Worm (Caenorhabditis elegans) whole organism, late embryonic: ENCODE data around the gene efhc-1.

Experiments
- C08G9.2 ChIP-seq: sonication (generic microtip); optimal IDR thresholded peaks from 2 replicates; lab custom pipeline; 2016; ENCODE audit warnings: mild to moderate bottlenecking, missing genetic modification characterization, moderate library complexity, missing compliant biosample characterization
- C38D4.7 ChIP-seq: fragments of 200-800 bp; sonication (Bioruptor generic); optimal IDR thresholded peaks from 2 replicates; lab custom pipeline; 2018; ENCODE audit warnings: mild to moderate bottlenecking, missing genetic modification characterization, moderate library complexity, missing compliant biosample characterization
- F13H6.1 ChIP-seq: sonication (generic microtip); optimal IDR thresholded peaks from 2 replicates; lab custom pipeline; 2016; ENCODE audit warnings: missing genetic modification characterization, missing compliant biosample characterization
- K09A11.1 ChIP-seq: sonication (generic microtip); optimal IDR thresholded peaks from 2 replicates; lab custom pipeline; 2017; ENCODE audit warnings: antibody characterized with exemption, mild to moderate bottlenecking, missing genetic modification characterization, missing compliant biosample characterization; ENCODE audit not compliant: insufficient read depth
- ahr-1 ChIP-seq: sonication (generic microtip); optimal IDR thresholded peaks from 2 replicates; lab custom pipeline; 2016; ENCODE audit warnings: missing genetic modification characterization, missing compliant biosample characterization
- ama-1 ChIP-seq: fragments of 150-350 bp; optimal IDR thresholded peaks from 2 replicates; lab custom pipeline; 2014
- ceh-18 ChIP-seq: sonication (generic microtip); optimal IDR thresholded peaks from 2 replicates; lab custom pipeline; 2016; ENCODE audit warnings: missing genetic modification characterization, missing compliant biosample characterization
- ceh-22 ChIP-seq: sonication (generic microtip); optimal IDR thresholded peaks from 2 replicates; lab custom pipeline; 2017; ENCODE audit warnings: missing biosample characterization, missing genetic modification characterization
- ceh-24 ChIP-seq: sonication (generic microtip); optimal IDR thresholded peaks from 2 replicates; lab custom pipeline; 2016; ENCODE audit warnings: mild to moderate bottlenecking, missing genetic modification characterization, missing compliant biosample characterization
- ceh-30 ChIP-seq: fragments of 150-350 bp; optimal IDR thresholded peaks from 2 replicates; lab custom pipeline; 2014; ENCODE audit warnings: missing biosample characterization, missing genetic modification characterization
- ceh-31 ChIP-seq: sonication (generic microtip); optimal IDR thresholded peaks from 2 replicates; lab custom pipeline; 2016; ENCODE audit warnings: missing genetic modification characterization, missing compliant biosample characterization
- ceh-34 ChIP-seq: sonication (generic microtip); optimal IDR thresholded peaks from 2 replicates; lab custom pipeline; 2016; ENCODE audit warnings: mild to moderate bottlenecking, missing genetic modification characterization, missing compliant biosample characterization
- ceh-6 ChIP-seq: fragments of 200-800 bp; sonication (Bioruptor generic); optimal IDR thresholded peaks from 2 replicates; lab custom pipeline; 2018; ENCODE audit warnings: mild to moderate bottlenecking, missing genetic modification characterization, missing compliant biosample characterization
- ceh-9 ChIP-seq: sonication (generic microtip); optimal IDR thresholded peaks from 2 replicates; lab custom pipeline; 2016; ENCODE audit warnings: mild to moderate bottlenecking, missing genetic modification characterization, inconsistent platforms, missing compliant biosample characterization
- che-1 ChIP-seq: sonication (generic microtip); optimal IDR thresholded peaks from 2 replicates; lab custom pipeline; 2016; ENCODE audit warnings: mild to moderate bottlenecking, missing genetic modification characterization, missing compliant biosample characterization
- elt-2 ChIP-seq: sonication (generic microtip); optimal IDR thresholded peaks from 2 replicates; lab custom pipeline; 2016; ENCODE audit warnings: missing genetic modification reagents, missing genetic modification characterization, missing compliant biosample characterization
- eyg-1 ChIP-seq: sonication (generic microtip); optimal IDR thresholded peaks from 2 replicates; lab custom pipeline; 2016; ENCODE audit warnings: missing genotype, missing genetic modification characterization, missing compliant biosample characterization
- fax-1 ChIP-seq: sonication (generic microtip); optimal IDR thresholded peaks from 2 replicates; lab custom pipeline; 2016; ENCODE audit warnings: missing genotype, missing genetic modification characterization, missing compliant biosample characterization
- fkh-10 ChIP-seq: fragments of 150-350 bp; optimal IDR thresholded peaks from 2 replicates; lab custom pipeline; 2014; ENCODE audit warnings: missing biosample characterization, missing genetic modification reagents, missing genetic modification characterization
- fkh-6 ChIP-seq: sonication (generic microtip); optimal IDR thresholded peaks from 2 replicates; lab custom pipeline; 2016; ENCODE audit warnings: missing genetic modification characterization, missing compliant biosample characterization
- hlh-15 ChIP-seq: sonication (generic microtip); optimal IDR thresholded peaks from 2 replicates; lab custom pipeline; 2016; ENCODE audit warnings: missing genetic modification characterization, missing compliant biosample characterization
- hlh-6 ChIP-seq: sonication (generic microtip); optimal IDR thresholded peaks from 2 replicates; lab custom pipeline; 2016; ENCODE audit warnings: missing genotype, missing genetic modification characterization, missing compliant biosample characterization
- hlh-8 ChIP-seq: sonication (generic microtip); optimal IDR thresholded peaks from 2 replicates; lab custom pipeline; 2016; ENCODE audit warnings: missing genotype, missing genetic modification characterization, missing compliant biosample characterization
- lim-6 ChIP-seq: sonication (generic microtip); optimal IDR thresholded peaks from 2 replicates; lab custom pipeline; 2016; ENCODE audit warnings: missing genetic modification characterization, missing compliant biosample characterization
- lin-11 ChIP-seq: fragments of 200-800 bp; sonication (Bioruptor generic); optimal IDR thresholded peaks from 2 replicates; lab custom pipeline; 2018; ENCODE audit warnings: mild to moderate bottlenecking, missing genetic modification characterization, missing compliant biosample characterization
- nhr-11 ChIP-seq: fragments of 150-350 bp; optimal IDR thresholded peaks from 2 replicates; lab custom pipeline; 2014; ENCODE audit warnings: missing biosample characterization, missing genetic modification characterization
- nhr-232 ChIP-seq: sonication (generic microtip); optimal IDR thresholded peaks from 2 replicates; lab custom pipeline; 2016; ENCODE audit warnings: missing genetic modification characterization, missing compliant biosample characterization
- npax-4 ChIP-seq: sonication (generic microtip); optimal IDR thresholded peaks from 2 replicates; lab custom pipeline; 2016; ENCODE audit warnings: missing genetic modification characterization, missing compliant biosample characterization
- pat-9 ChIP-seq: fragments of 200-800 bp; sonication (Bioruptor generic); optimal IDR thresholded peaks from 2 replicates; lab custom pipeline; 2018; ENCODE audit warnings: mild to moderate bottlenecking, missing genetic modification characterization, moderate library complexity, missing compliant biosample characterization
- pax-1 ChIP-seq: fragments of 150-350 bp; optimal IDR thresholded peaks from 2 replicates; lab custom pipeline; 2014; ENCODE audit warnings: missing biosample characterization, missing genetic modification characterization
- pha-4 ChIP-seq: fragments of 150-350 bp; optimal IDR thresholded peaks from 2 replicates; lab custom pipeline; 2018; ENCODE audit warnings: missing biosample characterization, missing genetic modification reagents, missing genetic modification characterization
- pros-1 ChIP-seq: fragments of 150-350 bp; optimal IDR thresholded peaks from 2 replicates; lab custom pipeline; 2014; ENCODE audit warnings: missing biosample characterization, missing genetic modification reagents, missing genetic modification characterization
- ref-2 ChIP-seq: sonication (generic microtip); optimal IDR thresholded peaks from 2 replicates; lab custom pipeline; 2016; ENCODE audit warnings: missing genetic modification characterization, missing compliant biosample characterization
- rnt-1 ChIP-seq: sonication (generic microtip); optimal IDR thresholded peaks from 2 replicates; lab custom pipeline; 2016; ENCODE audit warnings: missing genetic modification characterization, missing compliant biosample characterization
- sdc-2 ChIP-seq: sonication (generic microtip); optimal IDR thresholded peaks from 2 replicates; lab custom pipeline; 2016; ENCODE audit warnings: missing genotype, missing genetic modification characterization, missing compliant biosample characterization
- sox-2 ChIP-seq: fragments of 200-800 bp; sonication (Bioruptor generic); IDR thresholded peaks from 2 replicates; pipeline ENCODE4 v1.3.6; 2022; ENCODE audit warnings: missing genetic modification reagents, missing genetic modification characterization, missing compliant biosample characterization
- sox-4 ChIP-seq: sonication (generic microtip); optimal IDR thresholded peaks from 2 replicates; lab custom pipeline; 2017; ENCODE audit warnings: mild to moderate bottlenecking, missing genetic modification characterization, inconsistent platforms, missing compliant biosample characterization
- syd-9 ChIP-seq: sonication (generic microtip); optimal IDR thresholded peaks from 2 replicates; lab custom pipeline; 2016; ENCODE audit warnings: mild to moderate bottlenecking, missing genetic modification characterization, moderate library complexity, missing compliant biosample characterization
- tbx-2 ChIP-seq: sonication (generic microtip); optimal IDR thresholded peaks from 2 replicates; lab custom pipeline; 2016; ENCODE audit warnings: missing genetic modification characterization, missing compliant biosample characterization
- unc-3 ChIP-seq, 2 experiments: fragments of 200-800 bp in 1 of 2; sonication (Bioruptor generic) in 1 of 2; sonication (generic microtip) in 1 of 2; conservative IDR thresholded peaks in 1 of 2; optimal IDR thresholded peaks in 1 of 2; 2 replicates each; pipeline versions ENCODE4 v1.3.6 to Lab custom; 2016 to 2022; ENCODE audit warnings: missing compliant biosample characterization in 2 of 2, missing genetic modification characterization in 2 of 2, missing genetic modification reagents in 1 of 2
- unc-42 ChIP-seq: sonication (generic microtip); optimal IDR thresholded peaks from 2 replicates; lab custom pipeline; 2016; ENCODE audit warnings: missing genotype, missing genetic modification characterization, missing compliant biosample characterization
- unc-55 ChIP-seq: sonication (generic microtip); optimal IDR thresholded peaks from 2 replicates; lab custom pipeline; 2017; ENCODE audit warnings: missing biosample characterization, missing genetic modification reagents, missing genetic modification characterization
- zip-5 ChIP-seq: sonication (generic microtip); optimal IDR thresholded peaks from 2 replicates; lab custom pipeline; 2016; ENCODE audit warnings: missing genetic modification characterization, missing compliant biosample characterization

The efhc-1 gene

DNA sequence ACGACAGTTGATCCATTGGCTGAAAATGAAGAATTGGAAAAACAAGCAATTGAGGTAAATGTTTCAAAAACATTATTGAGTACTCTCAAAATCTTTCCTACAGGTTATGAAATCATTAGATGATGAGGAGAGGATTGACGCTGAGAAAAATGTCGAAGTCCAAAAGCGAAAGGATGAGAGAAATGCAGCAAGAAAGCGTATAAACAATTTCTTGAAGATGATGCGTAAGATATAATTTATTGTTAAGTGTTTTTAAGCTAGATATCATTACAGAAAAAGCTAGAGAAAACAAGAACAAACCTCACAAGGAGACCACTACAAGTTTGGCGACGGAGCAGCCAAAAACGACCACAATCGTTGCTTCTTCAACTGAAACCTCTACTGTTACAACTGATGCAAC lies 38.5 kb upstream of the efhc-1 start:
- TF ChIP-seq lim-6 (tag; lab: Kevin White, UChicago) (no peak), C38D4.7 (GFP tag; lab: Kevin White, UChicago) (no peak), pros-1 (tag; lab: Kevin White, UChicago) (no peak)

DNA sequence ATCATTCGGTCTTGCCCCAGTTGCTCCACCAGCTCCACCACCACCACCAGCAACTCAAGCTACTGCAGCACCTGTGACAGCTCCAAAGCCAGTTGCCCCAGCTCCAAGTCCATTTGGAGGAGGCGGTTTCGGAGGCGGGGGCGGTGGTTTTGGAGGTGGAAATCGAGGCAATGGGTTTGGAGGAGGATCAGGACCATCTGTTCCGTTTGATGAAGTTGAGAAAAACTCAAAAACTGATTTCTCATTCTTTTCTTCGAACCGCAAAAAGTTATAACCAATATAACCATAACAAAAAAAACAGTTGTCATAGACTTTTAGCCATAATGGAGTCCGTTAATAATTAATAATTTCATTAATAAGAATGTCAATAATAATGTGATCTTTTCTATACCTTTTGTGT lies 36.8 kb upstream of the efhc-1 start:
- TF ChIP-seq K09A11.1 (tag; lab: Kevin White, UChicago): no peak
- no peak for TF ChIP-seq ceh-22 (tag; lab: Kevin White, UChicago)
- TF ChIP-seq syd-9: no peak
- TF ChIP-seq lin-11: no peak
- no peak for TF ChIP-seq fkh-10 (GFP tag; lab: Kevin White, UChicago)
- TF ChIP-seq nhr-232: no peak
- no peak for TF ChIP-seq pha-4 (tag; lab: Kevin White, UChicago)
- TF ChIP-seq ceh-9 (tag; lab: Kevin White, UChicago): no peak
- TF ChIP-seq ceh-6 (GFP tag; lab: Kevin White, UChicago): no peak
- no peak for TF ChIP-seq zip-5 (tag; lab: Kevin White, UChicago)
- no peak for TF ChIP-seq eyg-1
- no peak for TF ChIP-seq sox-2 (GFP tag; lab: Robert Waterston, UW)
- TF ChIP-seq C08G9.2: no peak
- TF ChIP-seq sox-4 (tag; lab: Kevin White, UChicago): no peak
- no peak for TF ChIP-seq nhr-11 (tag; lab: Kevin White, UChicago)
- no peak for TF ChIP-seq hlh-8 (tag; lab: Kevin White, UChicago)
- no peak for TF ChIP-seq ref-2 (tag; lab: Kevin White, UChicago)
- TF ChIP-seq sdc-2 (tag; lab: Kevin White, UChicago): no peak
- TF ChIP-seq fkh-6: no peak
- no peak for TF ChIP-seq ceh-24

DNA sequence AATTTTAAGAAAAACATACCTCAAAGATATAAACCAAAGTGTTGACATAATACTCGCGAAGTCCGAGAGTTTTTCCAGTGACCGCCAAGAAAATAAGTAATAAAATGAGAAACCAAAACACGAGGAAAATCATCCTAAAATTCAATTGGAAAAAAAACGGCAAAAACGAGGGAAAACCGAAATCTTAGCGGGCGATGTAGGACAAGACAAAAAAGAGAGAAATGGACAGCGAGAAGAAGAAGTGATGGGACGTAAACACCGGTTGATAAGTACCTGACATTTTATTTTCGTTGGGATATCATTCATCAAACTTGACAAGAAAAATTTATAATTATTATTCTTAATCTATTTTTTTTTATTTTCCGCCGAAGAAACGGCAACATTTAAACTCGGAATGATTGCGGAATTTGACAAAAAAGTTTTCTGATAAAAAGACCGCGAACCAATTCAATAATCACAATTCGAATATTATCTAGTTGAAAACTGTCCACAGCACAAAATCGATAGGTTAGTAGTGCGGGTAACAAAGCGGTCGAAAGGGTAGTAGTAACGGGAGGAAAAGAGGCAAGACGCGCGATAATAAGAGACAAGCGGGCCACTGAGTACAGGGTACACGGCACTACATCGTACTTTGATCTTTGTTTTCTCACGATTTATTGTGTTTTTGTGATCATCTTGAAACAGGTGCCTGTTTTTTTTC lies 30.7 kb upstream of the efhc-1 start, which contains the start of gene acl-5:
acl-5 (minus strand) TSS at position 134 of the 700 bp plus-strand sequence.
- TF ChIP-seq fax-1 (tag; lab: Kevin White, UChicago) (no peak), npax-4 (no peak), che-1 (tag; lab: Kevin White, UChicago) (no peak), unc-3 (GFP tag; conservative IDR thresholded peaks at IDR 0.05; lab: Robert Waterston, UW) (no peak), unc-3 (tag; optimal IDR thresholded peaks at IDR 0.05; lab: Kevin White, UChicago) (no peak), sdc-2 (tag; lab: Kevin White, UChicago) (no peak), pax-1 (tag; lab: Kevin White, UChicago) (no peak), hlh-6 (tag; lab: Kevin White, UChicago) (no peak), rnt-1 (tag; lab: Kevin White, UChicago) (no peak), ceh-30 (tag; lab: Kevin White, UChicago) (no peak), ama-1 (lab: Kevin White, UChicago) (no peak), F13H6.1 (tag; lab: Kevin White, UChicago) (no peak), nhr-11 (tag; lab: Kevin White, UChicago) (no peak), eyg-1 (no peak)
- TF ChIP-seq, all 69 proteins: peak for 0

- TF ChIP-seq fax-1 (tag; lab: Kevin White, UChicago): no peak
- TF ChIP-seq tbx-2 (tag; lab: Kevin White, UChicago): peak; percentile 20
- TF ChIP-seq sox-4 (tag; lab: Kevin White, UChicago): no peak
- peak; percentile 24 for TF ChIP-seq rnt-1 (tag; lab: Kevin White, UChicago)
- TF ChIP-seq ceh-24: no peak
- peak; percentile 39 for TF ChIP-seq unc-42
- no peak for TF ChIP-seq ama-1 (lab: Kevin White, UChicago)
- TF ChIP-seq hlh-15 (tag; lab: Kevin White, UChicago): no peak
- no peak for TF ChIP-seq C38D4.7 (GFP tag; lab: Kevin White, UChicago)
- no peak for TF ChIP-seq ceh-9 (tag; lab: Kevin White, UChicago)
- peak; percentile 41 for TF ChIP-seq ceh-31 (tag; lab: Kevin White, UChicago)
- TF ChIP-seq ceh-18 (tag; lab: Kevin White, UChicago): peak; percentile 5
- TF ChIP-seq ceh-34 (tag; lab: Kevin White, UChicago): peak; percentile 0
- no peak for TF ChIP-seq ahr-1 (tag; lab: Kevin White, UChicago)
- peak; percentile 10 for TF ChIP-seq syd-9
- TF ChIP-seq fkh-10 (GFP tag; lab: Kevin White, UChicago): no peak
- no peak for TF ChIP-seq sdc-2 (tag; lab: Kevin White, UChicago)
- TF ChIP-seq pat-9 (tag; lab: Kevin White, UChicago): no peak
- TF ChIP-seq unc-55 (GFP tag; lab: Kevin White, UChicago): peak; percentile 25
- no peak for TF ChIP-seq elt-2 (tag; lab: Kevin White, UChicago)
- TF ChIP-seq, all 69 proteins: peak for 8
Observed at ce11 chrX:10332035-10332614, 26.1 kb upstream of the efhc-1 start.
